Fruit fly (Drosophila melanogaster) whole organism, embryonic: ENCODE data around the gene Argp.

Experiments used
- Adf1 ChIP-seq: fragments of 200-800 bp; sonication (Bioruptor generic); IDR thresholded peaks from 2 replicates; pipeline ENCODE4 v1.3.6; 2022; ENCODE audit warnings: missing biosample characterization, missing genetic modification characterization
- Blimp-1 ChIP-seq: fragments of 200-800 bp; sonication (Bioruptor generic); optimal IDR thresholded peaks from 3 replicates; lab custom pipeline; 2018; ENCODE audit warnings: missing biosample characterization, missing genetic modification characterization, mild to moderate bottlenecking, moderate library complexity, missing genetic modification reagents
- CG10274 ChIP-seq: fragments of 200-800 bp; sonication (Bioruptor generic); optimal IDR thresholded peaks from 3 replicates; lab custom pipeline; 2017; ENCODE audit warnings: missing biosample characterization, mild to moderate bottlenecking, missing genetic modification characterization
- CG10321 ChIP-seq: fragments of 200-800 bp; sonication (Bioruptor generic); IDR thresholded peaks from 2 replicates; pipeline ENCODE4 v1.3.6; 2022; ENCODE audit warnings: missing biosample characterization, missing genetic modification characterization
- CG10366 ChIP-seq: fragments of 200-800 bp; sonication (Bioruptor generic); IDR thresholded peaks from 2 replicates; pipeline ENCODE4 v1.3.6; 2022; ENCODE audit warnings: missing biosample characterization, missing genetic modification characterization
- CG11247 ChIP-seq: fragments of 200-800 bp; sonication (Bioruptor generic); IDR thresholded peaks from 2 replicates; pipeline ENCODE4 v1.3.6; 2022; ENCODE audit warnings: missing biosample characterization, missing genetic modification characterization
- CG12744 ChIP-seq: fragments of 200-800 bp; sonication (Bioruptor generic); optimal IDR thresholded peaks from 2 replicates; lab custom pipeline; 2016; ENCODE audit warnings: missing biosample characterization, missing genetic modification characterization
- CG15073 ChIP-seq: fragments of 200-800 bp; sonication (Bioruptor generic); optimal IDR thresholded peaks from 2 replicates; lab custom pipeline; 2016; ENCODE audit warnings: missing biosample characterization, missing genetic modification characterization
- CG15479 ChIP-seq: fragments of 200-800 bp; sonication (Bioruptor generic); optimal IDR thresholded peaks from 3 replicates; lab custom pipeline; 2019; ENCODE audit warnings: missing biosample characterization, mild to moderate bottlenecking, missing genetic modification characterization, moderate library complexity
- CG15514 ChIP-seq: fragments of 200-800 bp; sonication (Bioruptor generic); optimal IDR thresholded peaks from 3 replicates; lab custom pipeline; 2017; ENCODE audit warnings: missing biosample characterization, missing genetic modification characterization, mild to moderate bottlenecking, moderate library complexity, missing genetic modification reagents
- CG15601 ChIP-seq: fragments of 200-800 bp; sonication (Bioruptor generic); optimal IDR thresholded peaks from 3 replicates; lab custom pipeline; 2019; ENCODE audit warnings: missing biosample characterization, mild to moderate bottlenecking, missing genetic modification characterization, moderate library complexity
- CG16813 ChIP-seq: fragments of 200-800 bp; sonication (Bioruptor generic); IDR thresholded peaks from 3 replicates; pipeline ENCODE4 v1.3.6; 2022; ENCODE audit warnings: missing biosample characterization, missing genetic modification characterization; ENCODE audit not compliant: partially characterized antibody
- CG16815 ChIP-seq: fragments of 200-800 bp; sonication (Bioruptor generic); optimal IDR thresholded peaks from 3 replicates; lab custom pipeline; 2017; ENCODE audit warnings: missing biosample characterization, mild to moderate bottlenecking, missing genetic modification characterization
- CG18619 ChIP-seq: fragments of 200-800 bp; sonication (Bioruptor generic); optimal IDR thresholded peaks from 3 replicates; lab custom pipeline; 2017; ENCODE audit warnings: missing biosample characterization, mild to moderate bottlenecking, missing genetic modification characterization
- CG2116 ChIP-seq: fragments of 200-800 bp; sonication (Bioruptor generic); optimal IDR thresholded peaks from 3 replicates; lab custom pipeline; 2018; ENCODE audit warnings: missing biosample characterization, mild to moderate bottlenecking, missing genetic modification characterization
- CG2120 ChIP-seq: fragments of 200-800 bp; sonication (Bioruptor generic); optimal IDR thresholded peaks from 3 replicates; lab custom pipeline; 2016; ENCODE audit warnings: missing biosample characterization, missing genetic modification characterization
- CG30431 ChIP-seq: fragments of 200-800 bp; sonication (Bioruptor generic); optimal IDR thresholded peaks from 2 replicates; lab custom pipeline; 2017; ENCODE audit warnings: missing biosample characterization, missing genetic modification characterization
- CG34224 ChIP-seq: fragments of 200-800 bp; sonication (Bioruptor generic); IDR thresholded peaks from 3 replicates; pipeline ENCODE4 v1.3.6; 2022; ENCODE audit warnings: missing biosample characterization, missing genetic modification characterization; ENCODE audit not compliant: partially characterized antibody
- CG3847 ChIP-seq: fragments of 200-800 bp; sonication (Bioruptor generic); IDR thresholded peaks from 2 replicates; pipeline ENCODE4 v1.3.6; 2022; ENCODE audit warnings: missing biosample characterization, missing genetic modification characterization
- CG43689 ChIP-seq: fragments of 200-800 bp; sonication (Bioruptor generic); IDR thresholded peaks from 2 replicates; pipeline ENCODE4 v1.3.6; 2022; ENCODE audit warnings: missing biosample characterization, missing genetic modification characterization
- CG4730 ChIP-seq: fragments of 200-800 bp; sonication (Bioruptor generic); IDR thresholded peaks from 2 replicates; pipeline ENCODE4 v1.3.6; 2022; ENCODE audit warnings: missing biosample characterization, missing genetic modification characterization
- CG5180 ChIP-seq: fragments of 200-800 bp; sonication (Bioruptor generic); optimal IDR thresholded peaks from 3 replicates; lab custom pipeline; 2017; ENCODE audit warnings: missing biosample characterization, missing genetic modification characterization, mild to moderate bottlenecking, moderate library complexity, missing genetic modification reagents
- CG6654 ChIP-seq: fragments of 200-800 bp; sonication (Bioruptor generic); optimal IDR thresholded peaks from 2 replicates; lab custom pipeline; 2017; ENCODE audit warnings: missing biosample characterization, mild to moderate bottlenecking, missing genetic modification characterization
- CG8281 ChIP-seq: fragments of 200-800 bp; sonication (Bioruptor generic); optimal IDR thresholded peaks from 2 replicates; lab custom pipeline; 2018; ENCODE audit warnings: missing biosample characterization, mild to moderate bottlenecking, missing genetic modification characterization, moderate library complexity
- Chrac-16 ChIP-seq: fragments of 200-800 bp; sonication (Bioruptor generic); optimal IDR thresholded peaks from 3 replicates; lab custom pipeline; 2016; ENCODE audit warnings: missing biosample characterization, missing genetic modification characterization
- Dek ChIP-seq: fragments of 200-800 bp; sonication (Bioruptor generic); optimal IDR thresholded peaks from 3 replicates; lab custom pipeline; 2019; ENCODE audit warnings: missing biosample characterization, mild to moderate bottlenecking, missing genetic modification characterization, moderate library complexity
- H15 ChIP-seq: fragments of 200-800 bp; sonication (Bioruptor generic); IDR thresholded peaks from 3 replicates; pipeline ENCODE4 v1.3.6; 2022; ENCODE audit warnings: missing biosample characterization, missing genetic modification characterization
- Mad ChIP-seq: fragments of 200-800 bp; sonication (Bioruptor generic); optimal IDR thresholded peaks from 2 replicates; lab custom pipeline; 2016; ENCODE audit warnings: missing biosample characterization, missing genetic modification characterization
- Mes4 ChIP-seq: fragments of 200-800 bp; sonication (Bioruptor generic); optimal IDR thresholded peaks from 2 replicates; lab custom pipeline; 2016; ENCODE audit warnings: missing biosample characterization, missing genetic modification characterization
- NC2β ChIP-seq: fragments of 200-800 bp; sonication (Bioruptor generic); optimal IDR thresholded peaks from 2 replicates; lab custom pipeline; 2016; ENCODE audit warnings: missing biosample characterization, missing genetic modification characterization
- NK7.1 ChIP-seq: fragments of 200-800 bp; sonication (Bioruptor generic); optimal IDR thresholded peaks from 3 replicates; lab custom pipeline; 2016; ENCODE audit warnings: missing biosample characterization, missing genetic modification characterization
- bbx ChIP-seq: fragments of 200-800 bp; sonication (Bioruptor generic); IDR thresholded peaks from 2 replicates; pipeline ENCODE4 v1.3.6; 2022; ENCODE audit warnings: missing biosample characterization, missing genetic modification characterization; ENCODE audit not compliant: partially characterized antibody
- bowl ChIP-seq: fragments of 200-800 bp; sonication (Bioruptor generic); IDR thresholded peaks from 2 replicates; pipeline ENCODE4 v1.3.6; 2022; ENCODE audit warnings: missing biosample characterization, missing genetic modification characterization
- chn ChIP-seq: fragments of 200-800 bp; sonication (Bioruptor generic); optimal IDR thresholded peaks from 2 replicates; lab custom pipeline; 2016; ENCODE audit warnings: missing biosample characterization, missing genetic modification characterization
- cwo ChIP-seq: fragments of 200-800 bp; sonication (Bioruptor generic); optimal IDR thresholded peaks from 3 replicates; lab custom pipeline; 2017; ENCODE audit warnings: missing biosample characterization, missing genetic modification characterization, mild to moderate bottlenecking, moderate library complexity, missing genetic modification reagents
- disco-r ChIP-seq: fragments of 200-800 bp; sonication (Bioruptor generic); optimal IDR thresholded peaks from 2 replicates; lab custom pipeline; 2016; ENCODE audit warnings: missing biosample characterization, missing genetic modification characterization
- grn ChIP-seq: fragments of 200-800 bp; sonication (Bioruptor generic); optimal IDR thresholded peaks from 3 replicates; lab custom pipeline; 2017; ENCODE audit warnings: missing biosample characterization, missing genetic modification characterization
- insv ChIP-seq, 2 experiments: fragments of 200-800 bp; sonication (Bioruptor generic); optimal IDR thresholded peaks; 3 replicates each; lab custom pipeline; 2016 to 2018; ENCODE audit warnings: missing biosample characterization in 2 of 2, missing genetic modification characterization in 2 of 2
- knrl ChIP-seq: fragments of 200-800 bp; sonication (Bioruptor generic); IDR thresholded peaks from 3 replicates; pipeline ENCODE4 v1.3.6; 2022; ENCODE audit warnings: missing biosample characterization, missing genetic modification characterization; ENCODE audit not compliant: partially characterized antibody
- mam ChIP-seq: fragments of 200-800 bp; sonication (Bioruptor generic); optimal IDR thresholded peaks from 3 replicates; lab custom pipeline; 2016; ENCODE audit warnings: missing biosample characterization, missing genetic modification characterization
- odd ChIP-seq: fragments of 200-800 bp; sonication (Bioruptor generic); optimal IDR thresholded peaks from 2 replicates; lab custom pipeline; 2017; ENCODE audit warnings: missing biosample characterization, mild to moderate bottlenecking, missing genetic modification characterization
- onecut ChIP-seq: fragments of 200-800 bp; sonication (Bioruptor generic); IDR thresholded peaks from 2 replicates; pipeline ENCODE4 v1.3.6; 2022; ENCODE audit warnings: missing biosample characterization, missing genetic modification characterization
- peb ChIP-seq: fragments of 200-800 bp; sonication (Bioruptor generic); IDR thresholded peaks from 2 replicates; pipeline ENCODE4 v1.3.6; 2022; ENCODE audit warnings: missing biosample characterization, missing genetic modification characterization
- sens ChIP-seq: fragments of 200-800 bp; sonication (Bioruptor generic); peaks from one replicate; lab custom pipeline; 2016; ENCODE audit warnings: missing biosample characterization, missing genetic modification characterization
- slbo ChIP-seq: fragments of 200-800 bp; sonication (Bioruptor generic); IDR thresholded peaks from 2 replicates; pipeline ENCODE4 v1.3.6; 2022; ENCODE audit warnings: missing biosample characterization, missing genetic modification characterization
- slou ChIP-seq: fragments of 200-800 bp; sonication (Bioruptor generic); optimal IDR thresholded peaks from 3 replicates; lab custom pipeline; 2016; ENCODE audit warnings: missing biosample characterization, missing genetic modification characterization
- sr ChIP-seq: fragments of 200-800 bp; sonication (Bioruptor generic); IDR thresholded peaks from 3 replicates; pipeline ENCODE4 v1.3.6; 2022; ENCODE audit warnings: missing biosample characterization, missing genetic modification characterization
- tgo ChIP-seq: fragments of 200-800 bp; sonication (Bioruptor generic); IDR thresholded peaks from 3 replicates; pipeline ENCODE4 v1.3.6; 2022; ENCODE audit warnings: missing biosample characterization, missing genetic modification characterization
- twi ChIP-seq: fragments of 200-800 bp; optimal IDR thresholded peaks from 2 replicates; lab custom pipeline; 2019; ENCODE audit warnings: missing biosample characterization, mild to moderate bottlenecking, missing genetic modification characterization, moderate library complexity

Gene Argp

dm6 chr3R:13660924-13661659 is 48.6 kb downstream of the Argp start, which contains the start of gene B52 (continued):
- TF ChIP-seq CG15601 (tag; lab: Kevin White, UChicago) (peak; percentile 34), CG8281 (tag; lab: Kevin White, UChicago) (peak; percentile 11), H15 (GFP tag; lab: Robert Waterston, UW) (peak; percentile 60; the same call in 2 of the 3 replicates), CG4730 (GFP tag; lab: Robert Waterston, UW) (0 out of 2 replicates have a peak, but pooled peaks have one; percentile 26), Mes4 (peak; percentile 86), CG2120 (peak; percentile 12), odd (peak; percentile 67), CG11247 (GFP tag; lab: Robert Waterston, UW) (peak; percentile 63), insv (GFP tag; optimal IDR thresholded peaks at IDR 0.05; lab: Kevin White, UChicago) (peak in 1 of 2 experiments; percentile 38), CG43689 (GFP tag; lab: Robert Waterston, UW) (no peak), chn (peak; percentile 39), CG15514 (GFP tag; lab: Kevin White, UChicago) (peak; percentile 70), onecut (peak; percentile 77), bowl (GFP tag; lab: Robert Waterston, UW) (no peak), CG34224 (no peak), CG3847 (GFP tag; lab: Robert Waterston, UW) (peak; percentile 43; the same call in 1 of the 2 replicates), CG16815 (no peak), cwo (no peak), CG10274 (GFP tag; lab: Kevin White, UChicago) (peak; percentile 41), CG10366 (GFP tag; lab: Robert Waterston, UW) (peak; percentile 36), twi (tag; lab: Kevin White, UChicago) (no peak), CG16813 (GFP tag; lab: Robert Waterston, UW) (peak; percentile 60), Adf1 (GFP tag; lab: Robert Waterston, UW) (peak; percentile 24; the same call in 1 of the 2 replicates), CG15479 (GFP tag; lab: Kevin White, UChicago) (peak; percentile 18), peb (GFP tag; lab: Robert Waterston, UW) (no peak; the same call in 1 of the 2 replicates), bbx (GFP tag; lab: Robert Waterston, UW) (peak; percentile 63; the same call in 1 of the 2 replicates), CG2116 (peak; percentile 52), slbo (GFP tag; lab: Robert Waterston, UW) (peak; percentile 68), knrl (GFP tag; lab: Robert Waterston, UW) (peak; percentile 59), CG18619 (peak; percentile 72), Blimp-1 (GFP tag; lab: Kevin White, UChicago) (peak; percentile 93), CG10321 (GFP tag; lab: Robert Waterston, UW) (0 out of 2 replicates have a peak, but pooled peaks have one; percentile 38), CG5180 (GFP tag; lab: Kevin White, UChicago) (no peak), Chrac-16 (peak; percentile 34), disco-r (GFP tag; lab: Kevin White, UChicago) (peak; percentile 62), Mad (GFP tag; lab: Kevin White, UChicago) (peak; percentile 32), sens (GFP tag; lab: Kevin White, UChicago) (peak; percentile 87), CG6654 (GFP tag; lab: Kevin White, UChicago) (no peak), grn (no peak), NK7.1 (GFP tag; lab: Kevin White, UChicago) (no peak), slou (GFP tag; lab: Kevin White, UChicago) (no peak), Dek (tag; lab: Kevin White, UChicago) (no peak), CG15073 (GFP tag; lab: Kevin White, UChicago) (no peak), CG12744 (GFP tag; lab: Kevin White, UChicago) (peak; percentile 28), sr (GFP tag; lab: Robert Waterston, UW) (peak; percentile 34; the same call in 1 of the 3 replicates), NC2β (GFP tag; lab: Kevin White, UChicago) (peak; percentile 85), mam (GFP tag; lab: Kevin White, UChicago) (peak; percentile 66), tgo (GFP tag; lab: Robert Waterston, UW) (peak; percentile 23; the same call in 1 of the 3 replicates), CG30431 (GFP tag; lab: Kevin White, UChicago) (no peak)
